Fruit fly (Drosophila melanogaster) whole organism, embryonic: Measurements from ENCODE around the gene Alp10.

ENCODE experiments used
- CG14860 ChIP-seq: fragments of 200-800 bp; sonication (Bioruptor generic); IDR thresholded peaks from 3 replicates; pipeline ENCODE4 v1.3.6; 2022; ENCODE audit warnings: missing biosample characterization, missing genetic modification characterization; ENCODE audit not compliant: partially characterized antibody
- CG5953 ChIP-seq: fragments of 200-800 bp; sonication (Bioruptor generic); IDR thresholded peaks from 2 replicates; pipeline ENCODE4 v1.3.6; 2022; ENCODE audit warnings: missing biosample characterization, missing genetic modification characterization
- CG7786 ChIP-seq: fragments of 200-800 bp; sonication (Bioruptor generic); optimal IDR thresholded peaks from 2 replicates; lab custom pipeline; 2016; ENCODE audit warnings: missing biosample characterization, missing genetic modification characterization
- D19A ChIP-seq: fragments of 200-800 bp; optimal IDR thresholded peaks from 3 replicates; lab custom pipeline; 2019; ENCODE audit warnings: missing biosample characterization, mild to moderate bottlenecking, missing genetic modification characterization, moderate library complexity
- D19B ChIP-seq: fragments of 200-800 bp; sonication (Bioruptor generic); optimal IDR thresholded peaks from 2 replicates; lab custom pipeline; 2017; ENCODE audit warnings: missing biosample characterization, mild to moderate bottlenecking, missing genetic modification characterization
- Dad ChIP-seq: fragments of 200-800 bp; sonication (Bioruptor generic); optimal IDR thresholded peaks from 3 replicates; lab custom pipeline; 2016; ENCODE audit warnings: missing biosample characterization, missing genetic modification characterization
- Nf-YB ChIP-seq: fragments of 200-800 bp; sonication (Bioruptor generic); optimal IDR thresholded peaks from 3 replicates; lab custom pipeline; 2019; ENCODE audit warnings: missing biosample characterization, mild to moderate bottlenecking, missing genetic modification characterization, moderate library complexity
- Nf-YC ChIP-seq: fragments of 200-800 bp; optimal IDR thresholded peaks from 3 replicates; lab custom pipeline; 2019; ENCODE audit warnings: missing biosample characterization, mild to moderate bottlenecking, missing genetic modification characterization, moderate library complexity
- aop ChIP-seq: fragments of 200-800 bp; sonication (Bioruptor generic); IDR thresholded peaks from 2 replicates; pipeline ENCODE4 v1.3.6; 2022; ENCODE audit warnings: missing biosample characterization, missing genetic modification characterization
- her ChIP-seq: fragments of 200-800 bp; sonication (Bioruptor generic); optimal IDR thresholded peaks from 2 replicates; lab custom pipeline; 2016; ENCODE audit warnings: missing biosample characterization, missing genetic modification characterization
- tap ChIP-seq: fragments of 200-800 bp; optimal IDR thresholded peaks from 3 replicates; lab custom pipeline; 2019; ENCODE audit warnings: missing biosample characterization, mild to moderate bottlenecking, missing genetic modification characterization, moderate library complexity
- tgo ChIP-seq: fragments of 200-800 bp; sonication (Bioruptor generic); IDR thresholded peaks from 3 replicates; pipeline ENCODE4 v1.3.6; 2022; ENCODE audit warnings: missing biosample characterization, missing genetic modification characterization
- usp ChIP-seq: fragments of >200 bp; optimal IDR thresholded peaks from 2 replicates; lab custom pipeline; 2017; ENCODE audit warnings: missing biosample characterization, missing genetic modification characterization
- wor ChIP-seq: fragments of 200-800 bp; sonication (Bioruptor generic); IDR thresholded peaks from 2 replicates; pipeline ENCODE4 v1.3.6; 2022; ENCODE audit warnings: missing biosample characterization, missing genetic modification characterization

DNA sequence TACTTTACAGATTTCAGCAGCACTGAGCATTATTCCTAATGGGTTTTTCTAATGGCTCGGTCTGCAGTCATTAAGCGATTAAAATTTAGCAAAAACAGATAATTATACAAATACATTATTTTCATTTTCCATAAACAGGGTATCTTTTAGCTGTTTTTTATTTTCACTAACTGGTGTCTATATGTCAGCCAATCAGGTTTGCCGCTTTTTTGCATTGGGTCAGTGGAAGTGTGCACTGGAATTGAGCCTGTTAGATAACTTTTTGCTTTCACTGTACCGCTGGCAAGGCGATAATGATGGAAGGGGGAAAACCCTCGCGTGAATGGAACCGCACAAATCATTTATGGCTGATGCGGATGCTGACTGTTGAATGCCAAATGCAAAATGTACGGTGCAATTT lies 19.5 kb downstream of the Alp10 start:
- TF ChIP-seq tap (no peak), wor (no peak), tgo (GFP tag; lab: Robert Waterston, UW) (no peak), Dad (no peak), her (GFP tag; lab: Kevin White, UChicago) (no peak), Nf-YB (no peak), D19B (GFP tag; lab: Kevin White, UChicago) (no peak), CG7786 (GFP tag; lab: Kevin White, UChicago) (no peak), D19A (tag; lab: Kevin White, UChicago) (no peak), CG5953 (GFP tag; lab: Robert Waterston, UW) (no peak), usp (GFP tag; lab: Kevin White, UChicago) (no peak), CG14860 (no peak), aop (GFP tag; lab: Robert Waterston, UW) (no peak), Nf-YC (tag; lab: Kevin White, UChicago) (no peak)
